Worm (Caenorhabditis elegans) whole organism, L4/young adult: Measurements from ENCODE around the gene dsl-5.

Source experiments
- W03F9.2 ChIP-seq: fragments of 150-350 bp; optimal IDR thresholded peaks from 2 replicates; lab custom pipeline; 2014; ENCODE audit warnings: missing biosample characterization, missing genetic modification characterization
- dao-5 ChIP-seq: sonication (generic microtip); optimal IDR thresholded peaks from 2 replicates; lab custom pipeline; 2016; ENCODE audit warnings: missing genotype, missing genetic modification characterization, moderate library complexity, missing compliant biosample characterization
- him-1 ChIP-seq: sonication (generic microtip); optimal IDR thresholded peaks from 2 replicates; lab custom pipeline; 2016; ENCODE audit warnings: missing genotype, missing genetic modification reagents, missing genetic modification characterization, missing compliant biosample characterization

DNA sequence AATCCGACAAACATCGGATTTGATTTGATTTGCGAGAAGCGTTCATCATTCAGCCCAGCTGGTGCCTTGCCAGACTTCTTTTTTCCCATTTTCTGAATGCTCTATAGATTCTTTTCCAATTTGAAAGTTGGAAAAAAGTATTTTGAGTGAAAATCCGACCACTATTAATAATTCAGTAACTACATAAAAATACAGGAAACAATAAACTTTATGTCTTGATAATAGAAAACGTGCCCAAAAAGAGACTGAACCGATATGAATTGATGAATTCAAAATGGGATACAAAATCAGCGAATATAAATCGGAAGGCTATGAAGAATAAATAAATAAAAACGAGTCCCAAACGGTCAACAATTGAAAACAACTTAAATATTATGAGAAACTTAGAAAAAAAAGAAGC, 10.9 kb upstream of the dsl-5 start, which contains the start of gene F58B3.4:
- no peak for TF ChIP-seq W03F9.2 (tag; lab: Kevin White, UChicago)
- TF ChIP-seq him-1 (tag; lab: Kevin White, UChicago), result no peak
- TF ChIP-seq dao-5 (tag; lab: Kevin White, UChicago), result no peak
